Worm (Caenorhabditis elegans) whole organism, young adult: ENCODE results near the gene str-220.

ENCODE experiments used
- B0019.2 ChIP-seq: fragments of 200-800 bp; sonication (Bioruptor generic); conservative IDR thresholded peaks from 2 replicates; pipeline ENCODE4 v1.3.6; 2022; ENCODE audit warnings: missing genetic modification reagents, missing genetic modification characterization, missing compliant biosample characterization
- B0261.1 ChIP-seq: sonication (generic microtip); optimal IDR thresholded peaks from 2 replicates; lab custom pipeline; 2016; ENCODE audit warnings: mild to moderate bottlenecking, missing genetic modification characterization, moderate library complexity, missing compliant biosample characterization
- F39B2.1 ChIP-seq: fragments of 200-800 bp; sonication (Bioruptor generic); IDR thresholded peaks from 2 replicates; pipeline ENCODE4 v1.3.6; 2022; ENCODE audit warnings: missing genetic modification reagents, missing genetic modification characterization, missing compliant biosample characterization
- K11D2.4 ChIP-seq: fragments of 200-800 bp; sonication (Bioruptor generic); IDR thresholded peaks from 2 replicates; pipeline ENCODE4 v1.3.6; 2022; ENCODE audit warnings: missing genetic modification reagents, missing genetic modification characterization, missing compliant biosample characterization
- K12H6.12 ChIP-seq: fragments of 200-800 bp; sonication (Bioruptor generic); optimal IDR thresholded peaks from 2 replicates; lab custom pipeline; 2018; ENCODE audit warnings: mild to moderate bottlenecking, missing genetic modification characterization, missing compliant biosample characterization
- T07F8.4 ChIP-seq: sonication (generic microtip); optimal IDR thresholded peaks from 2 replicates; lab custom pipeline; 2016; ENCODE audit warnings: mild to moderate bottlenecking, missing genetic modification characterization, moderate library complexity, missing compliant biosample characterization
- T26A5.8 ChIP-seq: sonication (generic microtip); optimal IDR thresholded peaks from 2 replicates; lab custom pipeline; 2016; ENCODE audit warnings: missing genetic modification characterization, missing compliant biosample characterization
- Y53F4B.3 ChIP-seq: fragments of 200-800 bp; sonication (Bioruptor generic); IDR thresholded peaks from 2 replicates; pipeline ENCODE4 v1.3.6; 2022; ENCODE audit warnings: missing genetic modification reagents, missing genetic modification characterization, missing compliant biosample characterization
- Y79H2A.3 ChIP-seq: fragments of 200-800 bp; sonication (Bioruptor generic); conservative IDR thresholded peaks from 2 replicates; pipeline ENCODE4 v1.3.6; 2022; ENCODE audit warnings: missing genetic modification reagents, missing genetic modification characterization, missing compliant biosample characterization
- aptf-3 ChIP-seq: fragments of 200-800 bp; sonication (Bioruptor generic); IDR thresholded peaks from 2 replicates; pipeline ENCODE4 v1.3.6; 2022; ENCODE audit warnings: missing genetic modification characterization, missing compliant biosample characterization
- athp-1 ChIP-seq: sonication (generic microtip); optimal IDR thresholded peaks from 2 replicates; lab custom pipeline; 2017; ENCODE audit warnings: mild to moderate bottlenecking, missing genetic modification characterization, missing compliant biosample characterization
- attf-5 ChIP-seq: fragments of 200-800 bp; sonication (Bioruptor generic); optimal IDR thresholded peaks from 2 replicates; lab custom pipeline; 2018; ENCODE audit warnings: mild to moderate bottlenecking, missing genetic modification characterization, missing compliant biosample characterization
- ceh-27 ChIP-seq: fragments of 200-800 bp; sonication (Bioruptor generic); optimal IDR thresholded peaks from 2 replicates; lab custom pipeline; 2018; ENCODE audit warnings: mild to moderate bottlenecking, missing genetic modification characterization, moderate library complexity, missing compliant biosample characterization
- ceh-58 ChIP-seq: fragments of 200-800 bp; sonication (Bioruptor generic); IDR thresholded peaks from 2 replicates; pipeline ENCODE4 v1.3.6; 2022; ENCODE audit warnings: missing genetic modification characterization, missing compliant biosample characterization
- ceh-79 ChIP-seq: sonication (generic microtip); optimal IDR thresholded peaks from 2 replicates; lab custom pipeline; 2017; ENCODE audit warnings: mild to moderate bottlenecking, missing genetic modification characterization, missing compliant biosample characterization
- ceh-91 ChIP-seq: fragments of 200-800 bp; sonication (Bioruptor generic); IDR thresholded peaks from 2 replicates; pipeline ENCODE4 v1.3.6; 2022; ENCODE audit warnings: missing genetic modification reagents, missing genetic modification characterization, missing compliant biosample characterization
- dpl-1 ChIP-seq: fragments of 150-350 bp; optimal IDR thresholded peaks from 2 replicates; lab custom pipeline; 2014; ENCODE audit warnings: missing biosample characterization, missing genetic modification reagents, missing genetic modification characterization
- egrh-3 ChIP-seq: fragments of 200-800 bp; sonication (Bioruptor generic); IDR thresholded peaks from 2 replicates; pipeline ENCODE4 v1.3.6; 2022; ENCODE audit warnings: missing genetic modification reagents, missing genetic modification characterization, missing compliant biosample characterization
- hlh-12 ChIP-seq: sonication (generic microtip); optimal IDR thresholded peaks from 2 replicates; lab custom pipeline; 2016; ENCODE audit warnings: missing genetic modification characterization, missing compliant biosample characterization
- hlh-26 ChIP-seq: fragments of 200-800 bp; sonication (Bioruptor generic); conservative IDR thresholded peaks from 2 replicates; pipeline ENCODE4 v1.3.6; 2022; ENCODE audit warnings: missing genetic modification reagents, missing genetic modification characterization, missing compliant biosample characterization
- hrde-1 ChIP-seq: sonication (generic microtip); optimal IDR thresholded peaks from 2 replicates; lab custom pipeline; 2016; ENCODE audit warnings: missing genetic modification characterization, mild to moderate bottlenecking, missing compliant biosample characterization, moderate library complexity, missing genotype, missing genetic modification reagents, borderline replicate concordance
- lin-26 ChIP-seq: fragments of 200-800 bp; sonication (Bioruptor generic); IDR thresholded peaks from 2 replicates; pipeline ENCODE4 v1.3.6; 2022; ENCODE audit warnings: missing genetic modification reagents, missing genetic modification characterization, missing compliant biosample characterization
- lin-35 ChIP-seq, 3 experiments: fragments of 150-350 bp in 2 of 3; sonication (generic microtip) in 1 of 3; optimal IDR thresholded peaks; 2 replicates each; lab custom pipeline; 2014 to 2018; ENCODE audit warnings: missing biosample characterization in 3 of 3, missing genetic modification characterization in 3 of 3, missing genetic modification reagents in 3 of 3
- lin-40 ChIP-seq: sonication (generic microtip); optimal IDR thresholded peaks from 2 replicates; lab custom pipeline; 2016; ENCODE audit warnings: missing genetic modification characterization, mild to moderate bottlenecking, missing compliant biosample characterization, missing genotype, missing genetic modification reagents
- lin-54 ChIP-seq: fragments of 200-800 bp; sonication (Bioruptor generic); optimal IDR thresholded peaks from 2 replicates; lab custom pipeline; 2018; ENCODE audit warnings: mild to moderate bottlenecking, missing genetic modification characterization, missing compliant biosample characterization
- madf-6 ChIP-seq: fragments of 200-800 bp; sonication (Bioruptor generic); IDR thresholded peaks from 2 replicates; pipeline ENCODE4 v1.3.6; 2022; ENCODE audit warnings: missing genetic modification reagents, missing genetic modification characterization, missing compliant biosample characterization
- mel-28 ChIP-seq: sonication (generic microtip); optimal IDR thresholded peaks from 2 replicates; lab custom pipeline; 2016; ENCODE audit warnings: borderline replicate concordance, mild to moderate bottlenecking, missing genetic modification characterization, missing compliant biosample characterization
- nfyb-1 ChIP-seq: fragments of 200-800 bp; sonication (Bioruptor generic); IDR thresholded peaks from 2 replicates; pipeline ENCODE4 v1.3.6; 2022; ENCODE audit warnings: missing genetic modification reagents, missing genetic modification characterization, missing compliant biosample characterization
- sdz-38 ChIP-seq: sonication (generic microtip); optimal IDR thresholded peaks from 2 replicates; lab custom pipeline; 2016; ENCODE audit warnings: missing genotype, missing genetic modification characterization, missing compliant biosample characterization
- sea-2 ChIP-seq: fragments of 200-800 bp; sonication (Bioruptor generic); IDR thresholded peaks from 2 replicates; pipeline ENCODE4 v1.3.6; 2022; ENCODE audit warnings: missing genetic modification characterization, missing compliant biosample characterization
- snpc-1.1 ChIP-seq: sonication (generic microtip); optimal IDR thresholded peaks from 2 replicates; lab custom pipeline; 2017; ENCODE audit warnings: missing genetic modification characterization, mild to moderate bottlenecking, missing compliant biosample characterization, antibody characterized with exemption, moderate library complexity, missing genotype, missing genetic modification reagents; ENCODE audit not compliant: insufficient read depth
- snpc-4 ChIP-seq, 5 experiments: fragments of 150-350 bp in 1 of 5; sonication (generic microtip) in 4 of 5; optimal IDR thresholded peaks; 2 replicates each; lab custom pipeline; 2014 to 2018; ENCODE audit warnings: missing genetic modification characterization in 5 of 5, missing biosample characterization in 3 of 5, antibody characterized with exemption in 2 of 5, mild to moderate bottlenecking in 2 of 5, missing compliant biosample characterization in 2 of 5, missing genotype in 2 of 5, moderate library complexity in 2 of 5, missing genetic modification reagents in 1 of 5
- somi-1 ChIP-seq: fragments of 200-800 bp; sonication (Bioruptor generic); optimal IDR thresholded peaks from 2 replicates; lab custom pipeline; 2018; ENCODE audit warnings: mild to moderate bottlenecking, missing genetic modification characterization, missing compliant biosample characterization
- unc-62 ChIP-seq: fragments of 150-350 bp; optimal IDR thresholded peaks from 2 replicates; lab custom pipeline; 2014; ENCODE audit warnings: missing biosample characterization, missing genetic modification reagents, missing genetic modification characterization
- ztf-18 ChIP-seq: sonication (generic microtip); optimal IDR thresholded peaks from 2 replicates; lab custom pipeline; 2016; ENCODE audit warnings: missing genotype, mild to moderate bottlenecking, missing genetic modification characterization, missing compliant biosample characterization
- ztf-3 ChIP-seq: fragments of 200-800 bp; sonication (Bioruptor generic); optimal IDR thresholded peaks from 2 replicates; lab custom pipeline; 2018; ENCODE audit warnings: mild to moderate bottlenecking, missing genetic modification characterization, missing compliant biosample characterization
- ztf-6 ChIP-seq: fragments of 200-800 bp; sonication (Bioruptor generic); IDR thresholded peaks from 2 replicates; pipeline ENCODE4 v1.3.6; 2022; ENCODE audit warnings: missing genetic modification reagents, missing genetic modification characterization, missing compliant biosample characterization

str-220 gene

DNA sequence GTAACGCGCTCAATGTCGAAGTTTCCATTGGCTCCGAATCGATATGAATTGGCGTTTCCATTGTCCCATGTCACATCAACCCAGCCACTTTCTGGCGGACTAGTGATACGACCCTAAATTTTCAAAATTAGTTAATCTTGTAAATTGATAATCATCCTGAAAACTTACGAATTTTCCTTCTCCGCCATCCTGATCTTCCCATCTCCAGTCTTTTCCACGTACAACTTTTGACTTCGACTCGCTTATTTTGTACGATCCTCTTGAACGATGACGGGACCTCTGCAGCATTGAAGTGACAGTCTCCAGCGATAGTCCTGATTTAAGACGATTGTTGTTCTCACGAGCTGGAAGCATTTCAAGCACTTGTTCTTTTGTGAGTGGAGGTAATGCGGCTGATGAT, 32.0 kb downstream of the str-220 start:
- TF ChIP-seq B0261.1 (tag; lab: Kevin White, UChicago) (no peak), ceh-91 (GFP tag; lab: Robert Waterston, UW) (no peak), Y53F4B.3 (GFP tag; lab: Robert Waterston, UW) (no peak), aptf-3 (no peak), ceh-79 (no peak), K11D2.4 (GFP tag; lab: Robert Waterston, UW) (no peak), ceh-58 (GFP tag; lab: Robert Waterston, UW) (no peak), T07F8.4 (tag; lab: Kevin White, UChicago) (no peak), lin-35 (GFP tag; optimal IDR thresholded peaks at IDR 0.05; lab: Kevin White, UChicago) (no peak), K12H6.12 (tag; lab: Kevin White, UChicago) (no peak), Y79H2A.3 (GFP tag; lab: Robert Waterston, UW) (no peak), lin-40 (tag; lab: Kevin White, UChicago) (no peak), egrh-3 (GFP tag; lab: Robert Waterston, UW) (no peak), B0019.2 (GFP tag; lab: Robert Waterston, UW) (no peak), ceh-27 (GFP tag; lab: Kevin White, UChicago) (no peak), sdz-38 (tag; lab: Kevin White, UChicago) (no peak), sea-2 (GFP tag; lab: Robert Waterston, UW) (no peak), mel-28 (tag; lab: Kevin White, UChicago) (no peak), lin-26 (no peak), snpc-1.1 (no peak)

DNA sequence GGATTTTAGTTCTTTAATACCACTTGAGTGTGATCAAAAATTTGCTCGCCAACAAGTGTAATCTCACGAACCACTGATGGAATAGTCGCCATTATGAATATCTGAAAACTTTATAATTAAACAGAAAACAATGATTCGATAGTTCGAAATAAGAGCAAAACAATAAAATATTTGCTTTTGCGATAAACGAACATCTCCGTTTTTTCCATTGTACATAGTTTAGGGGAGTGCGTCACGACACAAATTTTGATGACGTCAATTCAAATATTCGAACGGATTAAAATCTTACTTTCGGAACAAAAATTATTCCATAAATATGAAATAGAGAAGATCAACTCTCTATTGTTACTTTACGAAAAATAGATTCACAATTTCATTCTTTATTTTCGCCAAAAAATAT, 37.1 kb downstream of the str-220 start, which contains the start of gene mutd-1:
Gene mutd-1, minus strand, starts transcription at position 101 of the 400 bp plus-strand sequence.
- TF ChIP-seq ztf-18 (tag; lab: Kevin White, UChicago) (no peak), sea-2 (GFP tag; lab: Robert Waterston, UW) (no peak), hrde-1 (tag; lab: Kevin White, UChicago) (no peak), hlh-12 (tag; lab: Kevin White, UChicago) (no peak), ceh-79 (no peak), nfyb-1 (GFP tag; lab: Robert Waterston, UW) (0 out of 2 replicates have a peak, but pooled peaks have one; percentile 15)

DNA sequence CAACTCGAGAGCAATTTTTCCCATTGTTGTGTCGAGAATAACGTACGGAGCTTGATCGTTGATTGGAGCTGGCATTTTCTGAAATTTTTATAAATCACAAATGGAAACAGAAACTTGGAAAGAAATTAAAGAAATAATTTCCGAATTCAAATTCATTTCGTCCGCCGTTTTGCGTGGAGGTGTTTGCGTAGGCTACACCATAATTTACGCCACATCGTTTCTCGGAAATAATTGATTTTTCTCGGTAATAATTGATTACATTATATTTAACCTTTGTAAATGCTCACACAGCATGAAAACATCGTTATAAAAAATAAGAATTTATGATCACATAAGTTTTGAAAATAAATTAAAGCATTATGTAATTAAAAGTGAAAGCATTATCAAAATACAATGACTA, 38.0 kb downstream of the str-220 start, which contains the start of gene cyn-12:
Gene cyn-12, minus strand, starts transcription at position 78 of the 400 bp plus-strand sequence.
- TF ChIP-seq T26A5.8 (no peak), sea-2 (GFP tag; lab: Robert Waterston, UW) (no peak), ztf-3 (no peak), athp-1 (tag; lab: Kevin White, UChicago) (no peak), somi-1 (GFP tag; lab: Kevin White, UChicago) (no peak), snpc-4 (GFP tag; optimal IDR thresholded peaks at IDR 0.05; lab: Kevin White, UChicago) (no peak), snpc-4 (tag; optimal IDR thresholded peaks at IDR 0.05; lab: Kevin White, UChicago) (peak in 1 of 4 experiments; percentile 3), ztf-6 (GFP tag; lab: Robert Waterston, UW) (no peak), madf-6 (GFP tag; lab: Robert Waterston, UW) (no peak), Y53F4B.3 (GFP tag; lab: Robert Waterston, UW) (no peak), unc-62 (GFP tag; lab: Kevin White, UChicago) (no peak), dpl-1 (GFP tag; lab: Kevin White, UChicago) (no peak), attf-5 (peak; percentile 16), mel-28 (tag; lab: Kevin White, UChicago) (no peak), F39B2.1 (GFP tag; lab: Robert Waterston, UW) (no peak), hlh-26 (GFP tag; lab: Robert Waterston, UW) (no peak), lin-54 (GFP tag; lab: Kevin White, UChicago) (peak; percentile 23), lin-35 (GFP tag; optimal IDR thresholded peaks at IDR 0.05; lab: Kevin White, UChicago) (no peak)
